Fruit fly (Drosophila melanogaster) whole organism, adult: ENCODE results near the gene RpL27.

Experiments used
- CG11617 ChIP-seq: fragments of 200-800 bp; sonication (Bioruptor generic); optimal IDR thresholded peaks from 2 replicates; lab custom pipeline; 2017; ENCODE audit warnings: mild to moderate bottlenecking, missing biosample characterization, missing genetic modification reagents, missing genetic modification characterization
- CG5204 ChIP-seq: fragments of 200-800 bp; sonication (Bioruptor generic); optimal IDR thresholded peaks from 2 replicates; lab custom pipeline; 2016; ENCODE audit warnings: missing biosample characterization, missing genetic modification characterization
- CG7101 ChIP-seq: fragments of 200-800 bp; sonication (Bioruptor generic); optimal IDR thresholded peaks from 2 replicates; lab custom pipeline; 2018; ENCODE audit warnings: missing biosample characterization, mild to moderate bottlenecking, missing genetic modification characterization, moderate library complexity
- ovo ChIP-seq: fragments of 200-800 bp; sonication (Bioruptor generic); optimal IDR thresholded peaks from 2 replicates; lab custom pipeline; 2016; ENCODE audit warnings: missing biosample characterization, missing genetic modification characterization
- tj ChIP-seq: fragments of 200-800 bp; sonication (Bioruptor generic); optimal IDR thresholded peaks from 3 replicates; lab custom pipeline; 2017; ENCODE audit warnings: missing biosample characterization, mild to moderate bottlenecking, missing genetic modification characterization, moderate library complexity
- toe ChIP-seq: fragments of 200-800 bp; sonication (Bioruptor generic); optimal IDR thresholded peaks from 2 replicates; lab custom pipeline; 2016; ENCODE audit warnings: missing biosample characterization, missing genetic modification characterization

DNA sequence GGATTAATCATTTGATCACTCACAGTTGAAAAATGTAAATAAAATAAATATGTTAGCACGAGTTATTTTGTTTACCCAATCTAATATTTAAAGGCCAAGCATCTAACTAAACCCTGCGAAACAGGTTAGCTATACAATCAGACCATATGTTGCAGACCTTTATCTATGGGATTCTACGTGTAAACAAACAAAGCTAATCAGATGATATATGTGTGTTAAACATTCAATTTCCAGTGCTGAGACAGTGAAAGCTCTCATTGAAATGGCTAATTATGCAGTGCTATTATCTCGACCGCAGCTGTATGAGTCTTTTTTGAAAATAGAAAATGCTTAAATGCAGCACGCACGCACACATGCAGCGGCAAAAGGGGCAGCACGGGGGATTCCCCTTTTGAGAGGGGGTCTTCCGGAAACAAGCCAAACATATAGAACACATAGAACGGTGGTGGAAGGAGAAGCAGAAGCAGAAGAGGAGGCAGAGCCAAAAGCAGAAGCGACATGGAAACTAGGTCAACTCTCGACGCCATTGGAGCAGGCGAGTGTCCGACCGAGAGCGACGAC is 24.9 kb downstream of the RpL27 start:
- TF ChIP-seq tj (GFP tag; lab: Kevin White, UChicago) (no peak), CG11617 (GFP tag; lab: Kevin White, UChicago) (no peak), toe (no peak), ovo (GFP tag; lab: Kevin White, UChicago) (no peak), CG5204 (GFP tag; lab: Kevin White, UChicago) (no peak), CG7101 (tag; lab: Kevin White, UChicago) (no peak)
